Fruit fly (Drosophila melanogaster): ENCODE measurements around the gene janA.

dm6 chr3R:30023445-30023844 is 15.9 kb downstream of the janA start:
- no peak for TF ChIP-seq Ets98B (GFP tag; IDR thresholded peaks at IDR 0.05)
- no peak for TF ChIP-seq EcR (GFP tag; optimal IDR thresholded peaks at IDR 0.05)
- TF ChIP-seq CG4496 (GFP tag; IDR thresholded peaks at IDR 0.05) = no peak
- no peak for TF ChIP-seq gl (tag; optimal IDR thresholded peaks at IDR 0.05)
- TF ChIP-seq CG32121 (GFP tag; IDR thresholded peaks at IDR 0.05) = no peak
